Fruit fly (Drosophila melanogaster) whole organism, wandering third instar larva: Measurements from ENCODE around the gene baf.

ENCODE experiments used
- Abd-B ChIP-seq: fragments of >200 bp; optimal IDR thresholded peaks from 2 replicates; lab custom pipeline; 2017; ENCODE audit warnings: missing biosample characterization, missing genetic modification characterization
- CG9705 ChIP-seq: fragments of 200-800 bp; sonication (Bioruptor generic); optimal IDR thresholded peaks from 2 replicates; lab custom pipeline; 2018; ENCODE audit warnings: missing biosample characterization, mild to moderate bottlenecking, missing genetic modification characterization
- CrebA ChIP-seq: fragments of 200-800 bp; sonication (Bioruptor generic); optimal IDR thresholded peaks from 2 replicates; lab custom pipeline; 2016; ENCODE audit warnings: missing biosample characterization, mild to moderate bottlenecking, missing genetic modification characterization, borderline replicate concordance
- Dfd ChIP-seq: fragments of >200 bp; optimal IDR thresholded peaks from 2 replicates; lab custom pipeline; 2017; ENCODE audit warnings: missing biosample characterization, missing genetic modification characterization
- Dif ChIP-seq: fragments of 200-275, 200-300 bp; sonication (Bioruptor generic); optimal IDR thresholded peaks from 2 replicates; lab custom pipeline; 2018; ENCODE audit warnings: missing biosample characterization, missing genetic modification characterization; ENCODE audit not compliant: partially characterized antibody
- GATAd ChIP-seq: sonication (Bioruptor generic); optimal IDR thresholded peaks from 2 replicates; lab custom pipeline; 2016; ENCODE audit warnings: missing biosample characterization, missing genetic modification characterization
- HLH106 ChIP-seq: fragments of 200-800 bp; optimal IDR thresholded peaks from 3 replicates; lab custom pipeline; 2019; ENCODE audit warnings: missing biosample characterization, mild to moderate bottlenecking, missing genetic modification characterization, moderate library complexity
- Hr78 ChIP-seq: fragments of >200 bp; optimal IDR thresholded peaks from 2 replicates; lab custom pipeline; 2017; ENCODE audit warnings: missing biosample characterization, missing genetic modification characterization
- Jra ChIP-seq: sonication (Bioruptor generic); optimal IDR thresholded peaks from 2 replicates; lab custom pipeline; 2016; ENCODE audit warnings: missing biosample characterization, missing genetic modification characterization
- Myc ChIP-seq: fragments of >200 bp; optimal IDR thresholded peaks from 2 replicates; lab custom pipeline; 2017
- N ChIP-seq: fragments of >200 bp; optimal IDR thresholded peaks from 2 replicates; lab custom pipeline; 2018; ENCODE audit warnings: missing biosample characterization, missing external identifiers, missing genetic modification characterization
- OdsH ChIP-seq: fragments of 200-800 bp; sonication (Bioruptor generic); optimal IDR thresholded peaks from 2 replicates; lab custom pipeline; 2016; ENCODE audit warnings: missing biosample characterization, mild to moderate bottlenecking, missing genetic modification characterization
- Rel ChIP-seq, 2 experiments: fragments of 200-800 bp; sonication (Bioruptor generic) in 1 of 2; optimal IDR thresholded peaks; 2 replicates in 1 of 2; 3 replicates in 1 of 2; lab custom pipeline; 2016 to 2019; ENCODE audit warnings: mild to moderate bottlenecking in 2 of 2, missing biosample characterization in 2 of 2, missing genetic modification characterization in 2 of 2, moderate library complexity in 1 of 2
- Sp1 ChIP-seq: fragments of 200-800 bp; sonication (Bioruptor generic); optimal IDR thresholded peaks from 3 replicates; lab custom pipeline; 2019; ENCODE audit warnings: missing biosample characterization, mild to moderate bottlenecking, missing genetic modification characterization, moderate library complexity
- Vsx2 ChIP-seq: fragments of 200-300, 225-300 bp; sonication (Bioruptor generic); optimal IDR thresholded peaks from 2 replicates; lab custom pipeline; 2018; ENCODE audit warnings: missing biosample characterization, missing genetic modification characterization; ENCODE audit not compliant: partially characterized antibody
- brk ChIP-seq: fragments of 200-800 bp; sonication (Bioruptor generic); optimal IDR thresholded peaks from 2 replicates; lab custom pipeline; 2016; ENCODE audit warnings: missing biosample characterization, mild to moderate bottlenecking, missing genetic modification characterization
- dl ChIP-seq, 2 experiments: fragments of 175-275, 200-275 bp in 1 of 2; fragments of 200-275 bp in 1 of 2; sonication (Bioruptor generic); optimal IDR thresholded peaks; lab custom pipeline; 2018; ENCODE audit warnings: mild to moderate bottlenecking in 2 of 2, missing biosample characterization in 2 of 2, missing genetic modification characterization in 2 of 2, moderate library complexity in 2 of 2; ENCODE audit not compliant: partially characterized antibody in 2 of 2, insufficient read depth in 1 of 2
- dmrt93B ChIP-seq: fragments of 200-800 bp; sonication (Bioruptor generic); optimal IDR thresholded peaks from 2 replicates; lab custom pipeline; 2018; ENCODE audit warnings: missing biosample characterization, mild to moderate bottlenecking, missing genetic modification characterization
- ey ChIP-seq: fragments of 200-800 bp; sonication (Bioruptor generic); optimal IDR thresholded peaks from 2 replicates; lab custom pipeline; 2016; ENCODE audit warnings: missing biosample characterization, missing genetic modification characterization
- foxo ChIP-seq, 2 experiments: fragments of 200-800 bp; sonication (Bioruptor generic); optimal IDR thresholded peaks; 2 replicates in 1 of 2; 3 replicates in 1 of 2; lab custom pipeline; 2016 to 2017; ENCODE audit warnings: missing biosample characterization in 2 of 2, missing genetic modification characterization in 2 of 2
- fru ChIP-seq: fragments of 200-800 bp; sonication (Bioruptor generic); optimal IDR thresholded peaks from 3 replicates; lab custom pipeline; 2016; ENCODE audit warnings: missing biosample characterization, mild to moderate bottlenecking, missing genetic modification characterization
- h ChIP-seq: fragments of 200-800 bp; sonication (Bioruptor generic); optimal IDR thresholded peaks from 3 replicates; lab custom pipeline; 2016; ENCODE audit warnings: missing biosample characterization, mild to moderate bottlenecking, missing genetic modification characterization
- jim ChIP-seq: fragments of 175-275, 200-325 bp; sonication (Bioruptor generic); optimal IDR thresholded peaks from 2 replicates; lab custom pipeline; 2016; ENCODE audit warnings: missing biosample characterization, mild to moderate bottlenecking, missing genetic modification characterization
- lola ChIP-seq: fragments of >200 bp; optimal IDR thresholded peaks from 2 replicates; lab custom pipeline; 2017; ENCODE audit warnings: missing biosample characterization, missing genetic modification characterization
- psq ChIP-seq: fragments of 200-800 bp; sonication (Bioruptor generic); optimal IDR thresholded peaks from 3 replicates; lab custom pipeline; 2017; ENCODE audit warnings: missing biosample characterization, mild to moderate bottlenecking, missing genetic modification characterization, moderate library complexity
- rgr ChIP-seq: fragments of 200-800 bp; sonication (Bioruptor generic); optimal IDR thresholded peaks from 3 replicates; lab custom pipeline; 2016; ENCODE audit warnings: missing biosample characterization, mild to moderate bottlenecking, missing genetic modification characterization
- sage ChIP-seq: fragments of 200-800 bp; sonication (Bioruptor generic); optimal IDR thresholded peaks from 2 replicates; lab custom pipeline; 2016; ENCODE audit warnings: missing biosample characterization, mild to moderate bottlenecking, missing genetic modification characterization
- sv ChIP-seq: fragments of 200-800 bp; sonication (Bioruptor generic); optimal IDR thresholded peaks from 3 replicates; lab custom pipeline; 2016; ENCODE audit warnings: missing biosample characterization, missing genetic modification characterization
- tai ChIP-seq: sonication (Bioruptor generic); optimal IDR thresholded peaks from 2 replicates; lab custom pipeline; 2016; ENCODE audit warnings: missing biosample characterization, missing genetic modification characterization
- usp ChIP-seq: fragments of >200 bp; optimal IDR thresholded peaks from 2 replicates; lab custom pipeline; 2017; ENCODE audit warnings: missing biosample characterization, missing genetic modification characterization
- woc ChIP-seq: sonication (Bioruptor generic); optimal IDR thresholded peaks from 2 replicates; lab custom pipeline; 2016; ENCODE audit warnings: missing biosample characterization, mild to moderate bottlenecking, missing genetic modification characterization

The baf gene

dm6 chr2L:8012551-8012950 is 16.7 kb upstream of the baf start:
- TF ChIP-seq tai (GFP tag; lab: Kevin White, UChicago) (no peak), dl (GFP tag; optimal IDR thresholded peaks at IDR 0.05; lab: Kevin White, UChicago; ENCODE audit: insufficient read depth in 1 of 2, partially characterized antibody in 2 of 2) (peak in 1 of 2 experiments; percentile 29), Dif (GFP tag; lab: Kevin White, UChicago) (peak; percentile 29), usp (GFP tag; lab: Kevin White, UChicago) (no peak)

- TF ChIP-seq tai (GFP tag; lab: Kevin White, UChicago): no peak
- no peak for TF ChIP-seq brk (GFP tag; lab: Kevin White, UChicago)
- no peak for TF ChIP-seq psq
- no peak for TF ChIP-seq Dif (GFP tag; lab: Kevin White, UChicago)
- TF ChIP-seq GATAd (GFP tag; lab: Kevin White, UChicago): no peak
- TF ChIP-seq Vsx2: no peak
- TF ChIP-seq Abd-B (GFP tag; lab: Kevin White, UChicago): no peak
- no peak for TF ChIP-seq dl (GFP tag; optimal IDR thresholded peaks at IDR 0.05; lab: Kevin White, UChicago; ENCODE audit: insufficient read depth in 1 of 2, partially characterized antibody in 2 of 2)
- TF ChIP-seq CrebA (GFP tag; lab: Kevin White, UChicago): no peak
- TF ChIP-seq CG9705 (GFP tag; lab: Kevin White, UChicago): no peak
- TF ChIP-seq Myc (lab: Kevin White, UChicago): no peak
- TF ChIP-seq Jra (GFP tag; lab: Kevin White, UChicago): no peak
- TF ChIP-seq Dfd (GFP tag; lab: Kevin White, UChicago): no peak
- TF ChIP-seq h (GFP tag; lab: Kevin White, UChicago): no peak
- no peak for TF ChIP-seq woc (GFP tag; lab: Kevin White, UChicago)
- no peak for TF ChIP-seq dmrt93B
- TF ChIP-seq foxo (GFP tag; optimal IDR thresholded peaks at IDR 0.05; lab: Kevin White, UChicago): no peak
- no peak for TF ChIP-seq Hr78
Observed at dm6 chr2L:8024325-8024724, 4.9 kb upstream of the baf start.

- TF ChIP-seq GATAd (GFP tag; lab: Kevin White, UChicago): no peak
- no peak for TF ChIP-seq sage (GFP tag; lab: Kevin White, UChicago)
- no peak for TF ChIP-seq jim (GFP tag; lab: Kevin White, UChicago)
- no peak for TF ChIP-seq brk (GFP tag; lab: Kevin White, UChicago)
- no peak for TF ChIP-seq Sp1
- TF ChIP-seq sv (GFP tag; lab: Kevin White, UChicago): no peak
- TF ChIP-seq Rel (GFP tag; optimal IDR thresholded peaks at IDR 0.05; lab: Kevin White, UChicago): no peak
- TF ChIP-seq Rel (tag; optimal IDR thresholded peaks at IDR 0.05; lab: Kevin White, UChicago): no peak
- no peak for TF ChIP-seq foxo (GFP tag; optimal IDR thresholded peaks at IDR 0.05; lab: Kevin White, UChicago)
- no peak for TF ChIP-seq Jra (GFP tag; lab: Kevin White, UChicago)
- TF ChIP-seq N (GFP tag; lab: Kevin White, UChicago): no peak
- TF ChIP-seq Abd-B (GFP tag; lab: Kevin White, UChicago): no peak
- no peak for TF ChIP-seq dl (GFP tag; optimal IDR thresholded peaks at IDR 0.05; lab: Kevin White, UChicago; ENCODE audit: insufficient read depth in 1 of 2, partially characterized antibody in 2 of 2)
- TF ChIP-seq fru (GFP tag; lab: Kevin White, UChicago): no peak
- no peak for TF ChIP-seq ey (GFP tag; lab: Kevin White, UChicago)
- no peak for TF ChIP-seq lola (GFP tag; lab: Kevin White, UChicago)
- TF ChIP-seq HLH106 (tag; lab: Kevin White, UChicago): no peak
- TF ChIP-seq OdsH (GFP tag; lab: Kevin White, UChicago): no peak
- TF ChIP-seq, all 38 proteins: peak for 0
Observed at dm6 chr2L:8030102-8030501, 840 bp downstream of the baf start.

- TF ChIP-seq CrebA (GFP tag; lab: Kevin White, UChicago) (no peak), dl (GFP tag; optimal IDR thresholded peaks at IDR 0.05; lab: Kevin White, UChicago; ENCODE audit: insufficient read depth in 1 of 2, partially characterized antibody in 2 of 2) (no peak), Jra (GFP tag; lab: Kevin White, UChicago) (no peak), Dif (GFP tag; lab: Kevin White, UChicago) (peak; percentile 62), HLH106 (tag; lab: Kevin White, UChicago) (no peak), lola (GFP tag; lab: Kevin White, UChicago) (peak; percentile 54), Sp1 (peak; percentile 43), rgr (GFP tag; lab: Kevin White, UChicago) (no peak), woc (GFP tag; lab: Kevin White, UChicago) (no peak), h (GFP tag; lab: Kevin White, UChicago) (peak; percentile 23), Hr78 (no peak), N (GFP tag; lab: Kevin White, UChicago) (peak; percentile 35), Rel (GFP tag; optimal IDR thresholded peaks at IDR 0.05; lab: Kevin White, UChicago) (no peak), Rel (tag; optimal IDR thresholded peaks at IDR 0.05; lab: Kevin White, UChicago) (peak; percentile 72)
- TF ChIP-seq, all 38 proteins: peak for 6
Observed at dm6 chr2L:8030693-8031210, 1.5 kb downstream of the baf start, which contains the start of gene Cka. TSS of gene Cka (plus strand) at chr2L:8030721.
